Fruit fly (Drosophila melanogaster) whole organism, embryonic: ENCODE measurements around the gene RunxB.

Experiments
- ATbp ChIP-seq: fragments of 200-800 bp; sonication (Bioruptor generic); optimal IDR thresholded peaks from 2 replicates; lab custom pipeline; 2017; ENCODE audit warnings: missing biosample characterization, mild to moderate bottlenecking, missing genetic modification characterization, missing genetic modification reagents
- CG10209 ChIP-seq: fragments of 200-800 bp; sonication (Bioruptor generic); optimal IDR thresholded peaks from 3 replicates; lab custom pipeline; 2017; ENCODE audit warnings: missing biosample characterization, mild to moderate bottlenecking, missing genetic modification characterization, missing genetic modification reagents
- CG1024 ChIP-seq: fragments of 200-800 bp; sonication (Bioruptor generic); IDR thresholded peaks from 2 replicates; pipeline ENCODE4 v1.3.6; 2022; ENCODE audit warnings: missing biosample characterization, missing genetic modification characterization
- CG10543 ChIP-seq: fragments of 200-800 bp; sonication (Bioruptor generic); optimal IDR thresholded peaks from 3 replicates; lab custom pipeline; 2017; ENCODE audit warnings: missing biosample characterization, mild to moderate bottlenecking, missing genetic modification characterization, moderate library complexity
- CG11085 ChIP-seq: fragments of 200-800 bp; sonication (Bioruptor generic); IDR thresholded peaks from 2 replicates; pipeline ENCODE4 v1.3.6; 2022; ENCODE audit warnings: missing biosample characterization, missing genetic modification characterization
- CG11093 ChIP-seq: fragments of 200-800 bp; sonication (Bioruptor generic); IDR thresholded peaks from 3 replicates; pipeline ENCODE4 v1.3.6; 2022; ENCODE audit warnings: missing biosample characterization, missing genetic modification characterization
- CG12659 ChIP-seq: fragments of 200-800 bp; sonication (Bioruptor generic); optimal IDR thresholded peaks from 3 replicates; lab custom pipeline; 2017; ENCODE audit warnings: mild to moderate bottlenecking, missing biosample characterization, missing genetic modification reagents, missing genetic modification characterization
- CG12769 ChIP-seq: fragments of 200-800 bp; sonication (Bioruptor generic); optimal IDR thresholded peaks from 2 replicates; lab custom pipeline; 2019; ENCODE audit warnings: missing biosample characterization, mild to moderate bottlenecking, missing genetic modification characterization, moderate library complexity
- CG13296 ChIP-seq: fragments of 200-800 bp; sonication (Bioruptor generic); optimal IDR thresholded peaks from 3 replicates; lab custom pipeline; 2018; ENCODE audit warnings: missing biosample characterization, mild to moderate bottlenecking, missing genetic modification characterization
- CG15479 ChIP-seq: fragments of 200-800 bp; sonication (Bioruptor generic); optimal IDR thresholded peaks from 3 replicates; lab custom pipeline; 2019; ENCODE audit warnings: missing biosample characterization, mild to moderate bottlenecking, missing genetic modification characterization, moderate library complexity
- CG15696 ChIP-seq: fragments of 200-800 bp; sonication (Bioruptor generic); optimal IDR thresholded peaks from 2 replicates; lab custom pipeline; 2019; ENCODE audit warnings: missing biosample characterization, mild to moderate bottlenecking, missing genetic modification characterization, moderate library complexity
- CG17568 ChIP-seq: fragments of 200-800 bp; sonication (Bioruptor generic); optimal IDR thresholded peaks from 2 replicates; lab custom pipeline; 2018; ENCODE audit warnings: missing biosample characterization, mild to moderate bottlenecking, missing genetic modification characterization, moderate library complexity
- CG18011 ChIP-seq: fragments of 200-800 bp; sonication (Bioruptor generic); optimal IDR thresholded peaks from 2 replicates; lab custom pipeline; 2017; ENCODE audit warnings: missing biosample characterization, missing genetic modification characterization, mild to moderate bottlenecking, moderate library complexity, missing genotype
- CG30403 ChIP-seq: fragments of 200-800 bp; sonication (Bioruptor generic); optimal IDR thresholded peaks from 3 replicates; lab custom pipeline; 2016; ENCODE audit warnings: missing biosample characterization, missing genetic modification characterization
- CG32772 ChIP-seq: fragments of 200-800 bp; sonication (Bioruptor generic); IDR thresholded peaks from 2 replicates; pipeline ENCODE4 v1.3.6; 2022; ENCODE audit warnings: missing biosample characterization, missing genetic modification characterization
- CG33213 ChIP-seq: fragments of 200-800 bp; sonication (Bioruptor generic); optimal IDR thresholded peaks from 3 replicates; lab custom pipeline; 2016; ENCODE audit warnings: missing biosample characterization, missing genetic modification characterization
- CG3995 ChIP-seq: fragments of 200-800 bp; sonication (Bioruptor generic); optimal IDR thresholded peaks from 3 replicates; lab custom pipeline; 2016; ENCODE audit warnings: missing biosample characterization, missing genetic modification characterization
- CG6765 ChIP-seq: fragments of 200-800 bp; sonication (Bioruptor generic); optimal IDR thresholded peaks from 3 replicates; lab custom pipeline; 2017; ENCODE audit warnings: missing biosample characterization, mild to moderate bottlenecking, missing genetic modification characterization
- CG7786 ChIP-seq: fragments of 200-800 bp; sonication (Bioruptor generic); optimal IDR thresholded peaks from 2 replicates; lab custom pipeline; 2016; ENCODE audit warnings: missing biosample characterization, missing genetic modification characterization
- CG8290 ChIP-seq, 3 experiments: fragments of 200-800 bp; sonication (Bioruptor generic); optimal IDR thresholded peaks; 2 replicates each; lab custom pipeline; 2016 to 2019; ENCODE audit warnings: missing biosample characterization in 3 of 3, missing genetic modification characterization in 3 of 3, mild to moderate bottlenecking in 2 of 3, moderate library complexity in 1 of 3
- CHES-1-like ChIP-seq: fragments of 200-800 bp; sonication (Bioruptor generic); optimal IDR thresholded peaks from 2 replicates; lab custom pipeline; 2016; ENCODE audit warnings: missing biosample characterization, missing genetic modification characterization
- CkIIα-i1 ChIP-seq: fragments of 200-800 bp; sonication (Bioruptor generic); IDR thresholded peaks from 2 replicates; pipeline ENCODE4 v1.3.6; 2022; ENCODE audit warnings: missing biosample characterization, missing genetic modification characterization
- Dbx ChIP-seq: fragments of 200-800 bp; sonication (Bioruptor generic); IDR thresholded peaks from 3 replicates; pipeline ENCODE4 v1.3.6; 2022; ENCODE audit warnings: missing biosample characterization, missing genetic modification characterization
- ERR ChIP-seq: fragments of 200-800 bp; sonication (Bioruptor generic); optimal IDR thresholded peaks from 2 replicates; lab custom pipeline; 2016; ENCODE audit warnings: missing biosample characterization, missing genetic modification characterization
- Ets97D ChIP-seq: fragments of 200-800 bp; sonication (Bioruptor generic); optimal IDR thresholded peaks from 3 replicates; lab custom pipeline; 2016; ENCODE audit warnings: missing biosample characterization, missing genetic modification characterization
- Fer3 ChIP-seq: fragments of 200-800 bp; sonication (Bioruptor generic); optimal IDR thresholded peaks from 2 replicates; lab custom pipeline; 2018; ENCODE audit warnings: missing biosample characterization, mild to moderate bottlenecking, missing genetic modification characterization, moderate library complexity
- Lim3 ChIP-seq: fragments of 200-800 bp; sonication (Bioruptor generic); IDR thresholded peaks from 2 replicates; pipeline ENCODE4 v1.3.6; 2022; ENCODE audit warnings: missing biosample characterization, missing genetic modification characterization
- Meics ChIP-seq: fragments of 200-800 bp; sonication (Bioruptor generic); optimal IDR thresholded peaks from 2 replicates; lab custom pipeline; 2017; ENCODE audit warnings: missing biosample characterization, mild to moderate bottlenecking, missing genetic modification characterization
- NFAT ChIP-seq: fragments of 200-800 bp; sonication (Bioruptor generic); IDR thresholded peaks from 2 replicates; pipeline ENCODE4 v1.3.6; 2022; ENCODE audit warnings: missing biosample characterization, missing genetic modification characterization
- PHDP ChIP-seq: fragments of 200-800 bp; sonication (Bioruptor generic); optimal IDR thresholded peaks from 3 replicates; lab custom pipeline; 2018; ENCODE audit warnings: missing biosample characterization, mild to moderate bottlenecking, missing genetic modification characterization, moderate library complexity
- Xbp1 ChIP-seq: fragments of 200-800 bp; sonication (Bioruptor generic); optimal IDR thresholded peaks from 3 replicates; lab custom pipeline; 2016; ENCODE audit warnings: missing biosample characterization, mild to moderate bottlenecking, missing genetic modification characterization
- bsh ChIP-seq, 2 experiments: fragments of 200-800 bp; sonication (Bioruptor generic); optimal IDR thresholded peaks; 2 replicates each; lab custom pipeline; 2017 to 2018; ENCODE audit warnings: mild to moderate bottlenecking in 2 of 2, missing biosample characterization in 2 of 2, missing genetic modification characterization in 2 of 2, moderate library complexity in 1 of 2
- fd96Cb ChIP-seq: fragments of 200-800 bp; sonication (Bioruptor generic); optimal IDR thresholded peaks from 2 replicates; lab custom pipeline; 2018; ENCODE audit warnings: missing biosample characterization, mild to moderate bottlenecking, missing genetic modification characterization, moderate library complexity
- hkb ChIP-seq, 2 experiments: fragments of 200-800 bp in 1 of 2; fragments of >200 bp in 1 of 2; sonication (Bioruptor generic) in 1 of 2; IDR thresholded peaks in 1 of 2; optimal IDR thresholded peaks in 1 of 2; 2 replicates each; pipeline versions ENCODE4 v1.3.6 to Lab custom; 2017 to 2022; ENCODE audit warnings: missing biosample characterization in 1 of 2, missing genetic modification characterization in 1 of 2
- lmd ChIP-seq: fragments of 200-800 bp; sonication (Bioruptor generic); IDR thresholded peaks from 2 replicates; pipeline ENCODE4 v1.3.6; 2022; ENCODE audit warnings: missing biosample characterization, missing genetic modification characterization
- mam ChIP-seq: fragments of 200-800 bp; sonication (Bioruptor generic); optimal IDR thresholded peaks from 3 replicates; lab custom pipeline; 2016; ENCODE audit warnings: missing biosample characterization, missing genetic modification characterization
- pan ChIP-seq, 4 experiments: fragments of >200 bp in 3 of 4; fragments of 200-800 bp in 1 of 4; sonication (Bioruptor generic) in 1 of 4; optimal IDR thresholded peaks in 3 of 4; IDR thresholded peaks in 1 of 4; 2 replicates each; pipeline versions ENCODE4 v1.3.6 to Lab custom; 2017 to 2022; ENCODE audit warnings: missing biosample characterization in 2 of 4, missing genetic modification characterization in 2 of 4, mixed read lengths in 1 of 4
- pfk ChIP-seq: fragments of 200-800 bp; sonication (Bioruptor generic); optimal IDR thresholded peaks from 2 replicates; lab custom pipeline; 2018; ENCODE audit warnings: missing biosample characterization, mild to moderate bottlenecking, missing genetic modification characterization, moderate library complexity
- pho ChIP-seq: fragments of 200-800 bp; sonication (Bioruptor generic); optimal IDR thresholded peaks from 2 replicates; lab custom pipeline; 2016; ENCODE audit warnings: missing biosample characterization, missing genetic modification characterization
- sqz ChIP-seq: fragments of 200-800 bp; sonication (Bioruptor generic); optimal IDR thresholded peaks from 3 replicates; lab custom pipeline; 2018; ENCODE audit warnings: missing biosample characterization, mild to moderate bottlenecking, missing genetic modification characterization
- tap ChIP-seq: fragments of 200-800 bp; optimal IDR thresholded peaks from 3 replicates; lab custom pipeline; 2019; ENCODE audit warnings: missing biosample characterization, mild to moderate bottlenecking, missing genetic modification characterization, moderate library complexity
- tgo ChIP-seq: fragments of 200-800 bp; sonication (Bioruptor generic); IDR thresholded peaks from 3 replicates; pipeline ENCODE4 v1.3.6; 2022; ENCODE audit warnings: missing biosample characterization, missing genetic modification characterization
- tin ChIP-seq: fragments of 200-800 bp; sonication (Bioruptor generic); optimal IDR thresholded peaks from 3 replicates; lab custom pipeline; 2016; ENCODE audit warnings: missing biosample characterization, missing genetic modification characterization
- ttk ChIP-seq: fragments of 200-800 bp; sonication (Bioruptor generic); IDR thresholded peaks from 2 replicates; pipeline ENCODE4 v2.1.2; 2022; ENCODE audit warnings: missing biosample characterization, missing genetic modification characterization
- vfl ChIP-seq: fragments of 200-800 bp; sonication (Bioruptor generic); optimal IDR thresholded peaks from 2 replicates; lab custom pipeline; 2016; ENCODE audit warnings: missing biosample characterization, missing genetic modification characterization
- zen ChIP-seq: fragments of 200-800 bp; sonication (Bioruptor generic); optimal IDR thresholded peaks from 3 replicates; lab custom pipeline; 2018; ENCODE audit warnings: missing biosample characterization, mild to moderate bottlenecking, missing genetic modification characterization, moderate library complexity
- zfh2 ChIP-seq: fragments of 200-800 bp; sonication (Bioruptor generic); optimal IDR thresholded peaks from 2 replicates; lab custom pipeline; 2016; ENCODE audit warnings: missing biosample characterization, missing genetic modification characterization

Gene RunxB

dm6 chrX:20502776-20503503 lies 35.4 kb upstream of the RunxB start (continued):
- TF ChIP-seq CG8290 (GFP tag; optimal IDR thresholded peaks at IDR 0.05; lab: Kevin White, UChicago) (peak; percentile 97), CG8290 (tag; optimal IDR thresholded peaks at IDR 0.05; lab: Kevin White, UChicago) (peak; percentile 92 to 97), CG30403 (GFP tag; lab: Kevin White, UChicago) (no peak), Xbp1 (GFP tag; lab: Kevin White, UChicago) (peak; percentile 21), pfk (no peak), CG18011 (GFP tag; lab: Kevin White, UChicago) (no peak), Fer3 (tag; lab: Kevin White, UChicago) (peak; percentile 38), Ets97D (peak; percentile 6), CG17568 (GFP tag; lab: Kevin White, UChicago) (peak; percentile 37), CG10543 (GFP tag; lab: Kevin White, UChicago) (peak; percentile 71), CHES-1-like (GFP tag; lab: Kevin White, UChicago) (peak; percentile 12), CG11093 (GFP tag; lab: Robert Waterston, UW) (0 out of 3 replicates have a peak, but pooled peaks have one; percentile 29), fd96Cb (peak; percentile 34), pan (optimal IDR thresholded peaks at IDR 0.05; lab: Kevin White, UChicago) (no peak), pan (GFP tag; optimal IDR thresholded peaks at IDR 0.05 in 1 of 2, IDR thresholded peaks at IDR 0.05 in 1 of 2) (peak in 1 of 2 experiments; percentile 26), zen (no peak), CG12659 (GFP tag; lab: Kevin White, UChicago) (peak; percentile 47), ttk (GFP tag; lab: Robert Waterston, UW) (peak; percentile 26; the same call in 1 of the 2 replicates), Dbx (GFP tag; lab: Robert Waterston, UW) (no peak), CG3995 (GFP tag; lab: Kevin White, UChicago) (no peak), CG13296 (GFP tag; lab: Kevin White, UChicago) (peak; percentile 38), mam (GFP tag; lab: Kevin White, UChicago) (peak; percentile 41), Lim3 (GFP tag; lab: Robert Waterston, UW) (no peak), pho (peak; percentile 14), ERR (GFP tag; lab: Kevin White, UChicago) (no peak), CG12769 (tag; lab: Kevin White, UChicago) (peak; percentile 47), zfh2 (GFP tag; lab: Kevin White, UChicago) (no peak), tin (GFP tag; lab: Kevin White, UChicago) (no peak), NFAT (GFP tag; lab: Robert Waterston, UW) (no peak), tap (tag; lab: Kevin White, UChicago) (no peak), vfl (no peak), CG15696 (tag; lab: Kevin White, UChicago) (no peak), PHDP (tag; lab: Kevin White, UChicago) (peak; percentile 54), lmd (GFP tag; lab: Robert Waterston, UW) (peak; percentile 57), ATbp (GFP tag; lab: Kevin White, UChicago) (peak; percentile 44), CG10209 (GFP tag; lab: Kevin White, UChicago) (peak; percentile 22), bsh (GFP tag; optimal IDR thresholded peaks at IDR 0.05; lab: Kevin White, UChicago) (peak in 1 of 2 experiments; percentile 28), CG1024 (GFP tag; lab: Robert Waterston, UW) (no peak), hkb (optimal IDR thresholded peaks at IDR 0.05; lab: Kevin White, UChicago) (no peak), hkb (GFP tag; IDR thresholded peaks at IDR 0.05; lab: Robert Waterston, UW) (0 out of 2 replicates have a peak, but pooled peaks have one; percentile 40), CG33213 (GFP tag; lab: Kevin White, UChicago) (no peak), Meics (GFP tag; lab: Kevin White, UChicago) (peak; percentile 58), CG6765 (GFP tag; lab: Kevin White, UChicago) (no peak), CG32772 (GFP tag; lab: Robert Waterston, UW) (peak; percentile 17; the same call in 1 of the 2 replicates), CkIIα-i1 (GFP tag; lab: Robert Waterston, UW) (no peak), CG15479 (GFP tag; lab: Kevin White, UChicago) (no peak), sqz (GFP tag; lab: Kevin White, UChicago) (no peak), CG7786 (no peak), CG11085 (no peak), tgo (GFP tag; lab: Robert Waterston, UW) (peak; percentile 28; the same call in 1 of the 3 replicates)
